Fruit fly (Drosophila melanogaster): ENCODE measurements around the gene Hsp60D.

The Hsp60D gene

DNA sequence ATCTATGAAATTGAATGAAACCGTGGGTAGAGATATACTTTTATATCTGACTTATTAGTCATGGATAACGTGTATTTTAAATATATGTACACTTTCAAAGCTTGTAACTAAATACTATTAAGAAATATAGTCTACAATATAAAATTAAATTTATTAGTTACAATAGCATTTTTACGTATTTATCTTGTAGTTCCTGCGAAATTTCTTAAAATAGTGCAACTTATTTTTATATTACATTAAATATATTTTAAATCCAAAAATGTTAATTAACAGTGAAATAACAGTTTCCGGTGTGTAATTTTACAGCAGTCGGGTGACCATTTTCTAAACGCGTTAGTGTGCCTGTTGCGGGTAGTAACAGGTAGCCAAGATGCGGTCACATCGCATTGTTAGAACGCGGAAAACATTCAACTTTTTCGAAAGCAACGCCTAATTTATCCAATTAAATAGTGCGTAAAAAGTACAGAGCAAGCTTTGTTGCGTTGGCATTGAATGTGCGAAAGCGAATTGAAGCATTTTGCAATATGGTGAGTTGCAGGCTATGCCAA is 50.6 kb downstream of the Hsp60D start, which contains the start of the genes CG10859 and CG7110 (continued):
- TF ChIP-seq Meics (GFP tag; optimal IDR thresholded peaks at IDR 0.05) (peak; percentile 79), Lim3 (GFP tag; IDR thresholded peaks at IDR 0.05) (no peak), CG30403 (GFP tag; optimal IDR thresholded peaks at IDR 0.05) (no peak), dati (GFP tag; IDR thresholded peaks at IDR 0.05) (no peak), dm (GFP tag; optimal IDR thresholded peaks at IDR 0.05) (peak; percentile 60), CG8944 (GFP tag; optimal IDR thresholded peaks at IDR 0.05) (no peak), chm (GFP tag; IDR thresholded peaks at IDR 0.05) (peak; percentile 65; the same call in 1 of the 2 replicates), B-H1 (GFP tag; IDR thresholded peaks at IDR 0.05) (no peak), CG11695 (GFP tag; IDR thresholded peaks at IDR 0.05) (no peak), nerfin-1 (tag; optimal IDR thresholded peaks at IDR 0.05) (peak; percentile 51), CG17359 (tag; optimal IDR thresholded peaks at IDR 0.05) (peak; percentile 34), Ets97D (GFP tag; optimal IDR thresholded peaks at IDR 0.05) (peak; percentile 98), CG6854 (GFP tag; optimal IDR thresholded peaks at IDR 0.05) (no peak), cg (GFP tag; optimal IDR thresholded peaks at IDR 0.05) (no peak), shn (GFP tag; optimal IDR thresholded peaks at IDR 0.05) (no peak), pzg (GFP tag; optimal IDR thresholded peaks at IDR 0.05) (peak; percentile 85), CG16815 (GFP tag; optimal IDR thresholded peaks at IDR 0.05) (no peak), BtbVII (GFP tag; optimal IDR thresholded peaks at IDR 0.05) (peak; percentile 31), sc (optimal IDR thresholded peaks at IDR 0.05) (no peak), sc (GFP tag; optimal IDR thresholded peaks at IDR 0.05) (peak; percentile 7), CG13775 (GFP tag; optimal IDR thresholded peaks at IDR 0.05) (peak; percentile 66), al (GFP tag; IDR thresholded peaks at IDR 0.05) (no peak), Bteb2 (GFP tag; optimal IDR thresholded peaks at IDR 0.05) (peak; percentile 34), CG8924 (tag; optimal IDR thresholded peaks at IDR 0.05) (no peak), CG6813 (GFP tag; optimal IDR thresholded peaks at IDR 0.05) (peak; percentile 29), CG4854 (GFP tag; optimal IDR thresholded peaks at IDR 0.05) (peak; percentile 18), CG9932 (GFP tag; IDR thresholded peaks at IDR 0.05) (no peak), CG1529 (GFP tag; optimal IDR thresholded peaks at IDR 0.05) (peak; percentile 3), CG14014 (GFP tag; IDR thresholded peaks at IDR 0.05) (peak; percentile 26; the same call in 1 of the 2 replicates), CG12942 (GFP tag; optimal IDR thresholded peaks at IDR 0.05) (no peak), CG17361 (GFP tag; IDR thresholded peaks at IDR 0.05) (peak; percentile 38; the same call in 2 of the 3 replicates), CG12299 (tag; optimal IDR thresholded peaks at IDR 0.05) (peak; percentile 45), CG9817 (tag; optimal IDR thresholded peaks at IDR 0.05) (peak; percentile 24), bigmax (GFP tag; optimal IDR thresholded peaks at IDR 0.05) (no peak), CG12391 (tag; optimal IDR thresholded peaks at IDR 0.05) (peak; percentile 55), NC2β (GFP tag; optimal IDR thresholded peaks at IDR 0.05) (peak; percentile 45), CG18619 (GFP tag; optimal IDR thresholded peaks at IDR 0.05) (peak; percentile 65), CG17186 (GFP tag; optimal IDR thresholded peaks at IDR 0.05) (peak; percentile 99), CG3995 (GFP tag; optimal IDR thresholded peaks at IDR 0.05) (peak; percentile 13), ATbp (GFP tag; optimal IDR thresholded peaks at IDR 0.05) (no peak), CG31388 (GFP tag; optimal IDR thresholded peaks at IDR 0.05) (no peak), usp (GFP tag; optimal IDR thresholded peaks at IDR 0.05) (no peak), Fer2 (tag; optimal IDR thresholded peaks at IDR 0.05) (peak; percentile 11), CG3407 (GFP tag; optimal IDR thresholded peaks at IDR 0.05) (no peak), HLHmδ (GFP tag; optimal IDR thresholded peaks at IDR 0.05) (peak; percentile 62), Pdp1 (GFP tag; optimal IDR thresholded peaks at IDR 0.05) (peak in 1 of 2 experiments; percentile 27), CG13424 (tag; optimal IDR thresholded peaks at IDR 0.05) (peak; percentile 28), toy (GFP tag; IDR thresholded peaks at IDR 0.05) (no peak), CG12071 (GFP tag; optimal IDR thresholded peaks at IDR 0.05) (peak; percentile 42), ac (GFP tag; optimal IDR thresholded peaks at IDR 0.05) (no peak), CG5953 (GFP tag; IDR thresholded peaks at IDR 0.05) (no peak)
